Worm (Caenorhabditis elegans) whole organism, young adult: ENCODE results near the gene C29F9.9.

Experiments used
- B0019.2 ChIP-seq: fragments of 200-800 bp; sonication (Bioruptor generic); conservative IDR thresholded peaks from 2 replicates; pipeline ENCODE4 v1.3.6; 2022; ENCODE audit warnings: missing genetic modification reagents, missing genetic modification characterization, missing compliant biosample characterization
- B0035.1 ChIP-seq: sonication (generic microtip); optimal IDR thresholded peaks from 2 replicates; lab custom pipeline; 2016; ENCODE audit warnings: missing genetic modification characterization, mild to moderate bottlenecking, missing compliant biosample characterization, missing genotype, missing genetic modification reagents
- B0336.3 ChIP-seq: fragments of 200-800 bp; sonication (Bioruptor generic); IDR thresholded peaks from 2 replicates; pipeline ENCODE4 v1.3.6; 2022; ENCODE audit warnings: missing genetic modification characterization, missing compliant biosample characterization
- C17E4.6 ChIP-seq: fragments of 200-800 bp; sonication (Bioruptor generic); IDR thresholded peaks from 2 replicates; pipeline ENCODE4 v1.3.6; 2022; ENCODE audit warnings: missing genetic modification reagents, missing genetic modification characterization, missing compliant biosample characterization
- F23B12.7 ChIP-seq: sonication (generic microtip); optimal IDR thresholded peaks from 2 replicates; lab custom pipeline; 2017; ENCODE audit warnings: missing genetic modification characterization, mild to moderate bottlenecking, missing compliant biosample characterization, antibody characterized with exemption, moderate library complexity; ENCODE audit not compliant: insufficient read depth
- F37B4.10 ChIP-seq: fragments of 200-800 bp; sonication (Bioruptor generic); IDR thresholded peaks from 2 replicates; pipeline ENCODE4 v1.3.6; 2022; ENCODE audit warnings: missing genetic modification characterization, missing compliant biosample characterization
- F49E8.2 ChIP-seq: sonication (generic microtip); optimal IDR thresholded peaks from 3 replicates; lab custom pipeline; 2017; ENCODE audit warnings: missing genetic modification characterization, mild to moderate bottlenecking, missing compliant biosample characterization, antibody characterized with exemption, moderate library complexity; ENCODE audit not compliant: insufficient read depth
- F52B5.7 ChIP-seq: sonication (generic microtip); optimal IDR thresholded peaks from 2 replicates; lab custom pipeline; 2016; ENCODE audit warnings: mild to moderate bottlenecking, missing genetic modification characterization, missing compliant biosample characterization
- F57A8.1 ChIP-seq: fragments of 200-800 bp; sonication (Bioruptor generic); optimal IDR thresholded peaks from 2 replicates; lab custom pipeline; 2018; ENCODE audit warnings: mild to moderate bottlenecking, missing genetic modification characterization, moderate library complexity, missing compliant biosample characterization
- K11D2.4 ChIP-seq: fragments of 200-800 bp; sonication (Bioruptor generic); IDR thresholded peaks from 2 replicates; pipeline ENCODE4 v1.3.6; 2022; ENCODE audit warnings: missing genetic modification reagents, missing genetic modification characterization, missing compliant biosample characterization
- Y53G8AR.9 ChIP-seq: fragments of 200-800 bp; sonication (Bioruptor generic); conservative IDR thresholded peaks from 2 replicates; pipeline ENCODE4 v1.3.6; 2022; ENCODE audit warnings: missing genetic modification reagents, missing genetic modification characterization, missing compliant biosample characterization
- Y79H2A.3 ChIP-seq: fragments of 200-800 bp; sonication (Bioruptor generic); conservative IDR thresholded peaks from 2 replicates; pipeline ENCODE4 v1.3.6; 2022; ENCODE audit warnings: missing genetic modification reagents, missing genetic modification characterization, missing compliant biosample characterization
- aptf-2 ChIP-seq: fragments of 200-800 bp; sonication (Bioruptor generic); conservative IDR thresholded peaks from 2 replicates; pipeline ENCODE4 v1.3.6; 2022; ENCODE audit warnings: missing genetic modification reagents, missing genetic modification characterization, missing compliant biosample characterization
- attf-3 ChIP-seq: fragments of 200-800 bp; sonication (Bioruptor generic); conservative IDR thresholded peaks from 2 replicates; pipeline ENCODE4 v1.3.6; 2022; ENCODE audit warnings: missing genetic modification reagents, missing genetic modification characterization, missing compliant biosample characterization
- attf-5 ChIP-seq: fragments of 200-800 bp; sonication (Bioruptor generic); optimal IDR thresholded peaks from 2 replicates; lab custom pipeline; 2018; ENCODE audit warnings: mild to moderate bottlenecking, missing genetic modification characterization, missing compliant biosample characterization
- bed-1 ChIP-seq: fragments of 200-800 bp; sonication (Bioruptor generic); IDR thresholded peaks from 2 replicates; pipeline ENCODE4 v1.3.6; 2022; ENCODE audit warnings: missing genetic modification reagents, missing genetic modification characterization, missing compliant biosample characterization
- bed-2 ChIP-seq: fragments of 200-800 bp; sonication (Bioruptor generic); IDR thresholded peaks from 2 replicates; pipeline ENCODE4 v1.3.6; 2022; ENCODE audit warnings: missing genetic modification reagents, missing genetic modification characterization, missing compliant biosample characterization
- ceh-27 ChIP-seq: fragments of 200-800 bp; sonication (Bioruptor generic); optimal IDR thresholded peaks from 2 replicates; lab custom pipeline; 2018; ENCODE audit warnings: mild to moderate bottlenecking, missing genetic modification characterization, moderate library complexity, missing compliant biosample characterization
- ceh-58 ChIP-seq: fragments of 200-800 bp; sonication (Bioruptor generic); IDR thresholded peaks from 2 replicates; pipeline ENCODE4 v1.3.6; 2022; ENCODE audit warnings: missing genetic modification characterization, missing compliant biosample characterization
- ceh-79 ChIP-seq: sonication (generic microtip); optimal IDR thresholded peaks from 2 replicates; lab custom pipeline; 2017; ENCODE audit warnings: mild to moderate bottlenecking, missing genetic modification characterization, missing compliant biosample characterization
- ceh-91 ChIP-seq: fragments of 200-800 bp; sonication (Bioruptor generic); IDR thresholded peaks from 2 replicates; pipeline ENCODE4 v1.3.6; 2022; ENCODE audit warnings: missing genetic modification reagents, missing genetic modification characterization, missing compliant biosample characterization
- die-1 ChIP-seq: sonication (generic microtip); optimal IDR thresholded peaks from 2 replicates; lab custom pipeline; 2016; ENCODE audit warnings: missing genotype, mild to moderate bottlenecking, missing genetic modification characterization, missing compliant biosample characterization
- dpl-1 ChIP-seq: fragments of 150-350 bp; optimal IDR thresholded peaks from 2 replicates; lab custom pipeline; 2014; ENCODE audit warnings: missing biosample characterization, missing genetic modification reagents, missing genetic modification characterization
- efl-1 ChIP-seq: fragments of 150-350 bp; optimal IDR thresholded peaks from 2 replicates; lab custom pipeline; 2014; ENCODE audit warnings: missing biosample characterization, missing genetic modification reagents, missing genetic modification characterization
- egl-44 ChIP-seq: fragments of 200-800 bp; sonication (Bioruptor generic); IDR thresholded peaks from 2 replicates; pipeline ENCODE4 v1.3.6; 2022; ENCODE audit warnings: missing genetic modification reagents, missing genetic modification characterization, missing compliant biosample characterization
- gei-17 ChIP-seq: fragments of 200-800 bp; sonication (Bioruptor generic); optimal IDR thresholded peaks from 2 replicates; lab custom pipeline; 2018; ENCODE audit warnings: mild to moderate bottlenecking, missing genetic modification characterization, missing compliant biosample characterization
- hmg-1.2 ChIP-seq: fragments of 200-800 bp; sonication (Bioruptor generic); IDR thresholded peaks from 2 replicates; pipeline ENCODE4 v1.3.6; 2022; ENCODE audit warnings: missing genetic modification reagents, missing genetic modification characterization, missing compliant biosample characterization
- lin-26 ChIP-seq: fragments of 200-800 bp; sonication (Bioruptor generic); IDR thresholded peaks from 2 replicates; pipeline ENCODE4 v1.3.6; 2022; ENCODE audit warnings: missing genetic modification reagents, missing genetic modification characterization, missing compliant biosample characterization
- lin-35 ChIP-seq, 3 experiments: fragments of 150-350 bp in 2 of 3; sonication (generic microtip) in 1 of 3; optimal IDR thresholded peaks; 2 replicates each; lab custom pipeline; 2014 to 2018; ENCODE audit warnings: missing biosample characterization in 3 of 3, missing genetic modification characterization in 3 of 3, missing genetic modification reagents in 3 of 3
- lsl-1 ChIP-seq: fragments of 200-800 bp; sonication (Bioruptor generic); optimal IDR thresholded peaks from 2 replicates; lab custom pipeline; 2018; ENCODE audit warnings: mild to moderate bottlenecking, missing genetic modification characterization, moderate library complexity, missing compliant biosample characterization
- madf-10 ChIP-seq: sonication (generic microtip); optimal IDR thresholded peaks from 2 replicates; lab custom pipeline; 2016; ENCODE audit warnings: mild to moderate bottlenecking, missing genetic modification characterization, missing compliant biosample characterization
- madf-6 ChIP-seq: fragments of 200-800 bp; sonication (Bioruptor generic); IDR thresholded peaks from 2 replicates; pipeline ENCODE4 v1.3.6; 2022; ENCODE audit warnings: missing genetic modification reagents, missing genetic modification characterization, missing compliant biosample characterization
- madf-8 ChIP-seq: fragments of 200-800 bp; sonication (Bioruptor generic); conservative IDR thresholded peaks from 2 replicates; pipeline ENCODE4 v1.3.6; 2022; ENCODE audit warnings: missing genetic modification reagents, missing genetic modification characterization, missing compliant biosample characterization
- mxl-1 ChIP-seq: sonication (generic microtip); optimal IDR thresholded peaks from 2 replicates; lab custom pipeline; 2016; ENCODE audit warnings: missing genetic modification characterization, missing compliant biosample characterization
- nfyb-1 ChIP-seq: fragments of 200-800 bp; sonication (Bioruptor generic); IDR thresholded peaks from 2 replicates; pipeline ENCODE4 v1.3.6; 2022; ENCODE audit warnings: missing genetic modification reagents, missing genetic modification characterization, missing compliant biosample characterization
- nhr-27 ChIP-seq: fragments of 200-800 bp; sonication (Bioruptor generic); optimal IDR thresholded peaks from 2 replicates; lab custom pipeline; 2018; ENCODE audit warnings: mild to moderate bottlenecking, missing genetic modification characterization, moderate library complexity, missing compliant biosample characterization
- pbrm-1 ChIP-seq: fragments of 200-800 bp; sonication (Bioruptor generic); IDR thresholded peaks from 2 replicates; pipeline ENCODE4 v1.3.6; 2022; ENCODE audit warnings: missing genetic modification reagents, missing genetic modification characterization, missing compliant biosample characterization
- pha-4 ChIP-seq: fragments of 150-350 bp; sonication (generic microtip); optimal IDR thresholded peaks from 2 replicates; lab custom pipeline; 2014; ENCODE audit warnings: missing biosample characterization, missing genetic modification reagents, missing genetic modification characterization
- rcor-1 ChIP-seq: fragments of 200-800 bp; sonication (Bioruptor generic); IDR thresholded peaks from 2 replicates; pipeline ENCODE4 v1.3.6; 2022; ENCODE audit warnings: missing genetic modification reagents, missing genetic modification characterization, missing compliant biosample characterization
- repo-1 ChIP-seq: sonication (generic microtip); optimal IDR thresholded peaks from 2 replicates; lab custom pipeline; 2017; ENCODE audit warnings: mild to moderate bottlenecking, missing genetic modification characterization, missing compliant biosample characterization
- rpc-1 ChIP-seq, 2 experiments: fragments of 150-350 bp in 1 of 2; sonication (generic microtip) in 1 of 2; optimal IDR thresholded peaks; 2 replicates each; lab custom pipeline; 2014 to 2018; ENCODE audit warnings: missing biosample characterization in 1 of 2, missing genetic modification characterization in 1 of 2, missing genetic modification reagents in 1 of 2, missing genotype in 1 of 2
- sdz-38 ChIP-seq: sonication (generic microtip); optimal IDR thresholded peaks from 2 replicates; lab custom pipeline; 2016; ENCODE audit warnings: missing genotype, missing genetic modification characterization, missing compliant biosample characterization
- zfh-2 ChIP-seq: fragments of 200-800 bp; sonication (Bioruptor generic); conservative IDR thresholded peaks from 2 replicates; pipeline ENCODE4 v1.3.6; 2022; ENCODE audit warnings: missing genetic modification reagents, missing genetic modification characterization, missing compliant biosample characterization
- zim-3 ChIP-seq: sonication (generic microtip); optimal IDR thresholded peaks from 2 replicates; lab custom pipeline; 2017; ENCODE audit warnings: mild to moderate bottlenecking, missing genetic modification characterization, moderate library complexity, missing compliant biosample characterization
- ztf-18 ChIP-seq: sonication (generic microtip); optimal IDR thresholded peaks from 2 replicates; lab custom pipeline; 2016; ENCODE audit warnings: missing genotype, mild to moderate bottlenecking, missing genetic modification characterization, missing compliant biosample characterization
- ztf-26 ChIP-seq: sonication (generic microtip); optimal IDR thresholded peaks from 2 replicates; lab custom pipeline; 2017; ENCODE audit warnings: missing genetic modification characterization, missing compliant biosample characterization
- ztf-28 ChIP-seq: fragments of 200-800 bp; sonication (Bioruptor generic); IDR thresholded peaks from 2 replicates; pipeline ENCODE4 v1.3.6; 2022; ENCODE audit warnings: missing genetic modification reagents, missing genetic modification characterization, missing compliant biosample characterization
- ztf-6 ChIP-seq: fragments of 200-800 bp; sonication (Bioruptor generic); IDR thresholded peaks from 2 replicates; pipeline ENCODE4 v1.3.6; 2022; ENCODE audit warnings: missing genetic modification reagents, missing genetic modification characterization, missing compliant biosample characterization

Gene C29F9.9

ce11 chrIII:63584-64316 is 35.0 kb downstream of the C29F9.9 start:
- no peak for TF ChIP-seq ztf-6 (GFP tag; lab: Robert Waterston, UW)
- 0 out of 2 replicates have a peak, but pooled peaks have one; percentile 18 for TF ChIP-seq Y79H2A.3
- TF ChIP-seq B0336.3 (GFP tag; lab: Robert Waterston, UW), result no peak
- TF ChIP-seq efl-1 (GFP tag; lab: Kevin White, UChicago), result no peak
- no peak for TF ChIP-seq zim-3 (tag; lab: Kevin White, UChicago)
- TF ChIP-seq attf-3 (GFP tag; lab: Robert Waterston, UW), result no peak
- no peak for TF ChIP-seq egl-44 (GFP tag; lab: Robert Waterston, UW)
- TF ChIP-seq pbrm-1 (GFP tag; lab: Robert Waterston, UW), result no peak
- TF ChIP-seq ceh-58, result no peak
- TF ChIP-seq F57A8.1 (GFP tag; lab: Kevin White, UChicago), result no peak
- TF ChIP-seq pha-4 (tag; lab: Kevin White, UChicago), result no peak
- TF ChIP-seq ztf-18 (tag; lab: Kevin White, UChicago), result no peak
- no peak for TF ChIP-seq gei-17 (GFP tag; lab: Kevin White, UChicago)
- no peak for TF ChIP-seq rcor-1 (GFP tag; lab: Robert Waterston, UW)
- TF ChIP-seq hmg-1.2 (GFP tag; lab: Robert Waterston, UW), result peak; percentile 29; the same call in 1 of the 2 replicates
- no peak for TF ChIP-seq dpl-1 (GFP tag; lab: Kevin White, UChicago)
- TF ChIP-seq ceh-91, result no peak
- TF ChIP-seq K11D2.4 (GFP tag; lab: Robert Waterston, UW), result peak; percentile 60
- peak; percentile 42 for TF ChIP-seq attf-5 (GFP tag; lab: Kevin White, UChicago)
- TF ChIP-seq ztf-28, result no peak
- no peak for TF ChIP-seq nhr-27 (tag; lab: Kevin White, UChicago)
- no peak for TF ChIP-seq F37B4.10 (GFP tag; lab: Robert Waterston, UW)
- TF ChIP-seq lsl-1 (GFP tag; lab: Kevin White, UChicago), result no peak
- no peak for TF ChIP-seq bed-1 (GFP tag; lab: Robert Waterston, UW)
- TF ChIP-seq ceh-79, result peak; percentile 71
- no peak for TF ChIP-seq F52B5.7 (tag; lab: Kevin White, UChicago)
- no peak for TF ChIP-seq B0035.1 (tag; lab: Kevin White, UChicago)
- TF ChIP-seq zfh-2, result peak; percentile 85
- no peak for TF ChIP-seq bed-2 (GFP tag; lab: Robert Waterston, UW)
- TF ChIP-seq F23B12.7 (tag; lab: Kevin White, UChicago), result no peak
- TF ChIP-seq Y53G8AR.9, result peak; percentile 60
- no peak for TF ChIP-seq rpc-1 (optimal IDR thresholded peaks at IDR 0.05; lab: Kevin White, UChicago)
- TF ChIP-seq rpc-1 (tag; optimal IDR thresholded peaks at IDR 0.05; lab: Kevin White, UChicago), result no peak
- no peak for TF ChIP-seq ceh-27
- no peak for TF ChIP-seq B0019.2
- no peak for TF ChIP-seq madf-10 (tag; lab: Kevin White, UChicago)
- TF ChIP-seq nfyb-1, result no peak; the same call in 1 of the 2 replicates
- TF ChIP-seq lin-26, result peak; percentile 1
- TF ChIP-seq mxl-1, result no peak
- TF ChIP-seq aptf-2 (GFP tag; lab: Robert Waterston, UW), result no peak
- TF ChIP-seq lin-35 (GFP tag; optimal IDR thresholded peaks at IDR 0.05; lab: Kevin White, UChicago), result no peak
- no peak for TF ChIP-seq madf-8 (GFP tag; lab: Robert Waterston, UW)
- no peak for TF ChIP-seq die-1 (tag; lab: Kevin White, UChicago)
- no peak for TF ChIP-seq F49E8.2 (tag; lab: Kevin White, UChicago)
- peak; percentile 58; the same call in 1 of the 2 replicates for TF ChIP-seq C17E4.6 (GFP tag; lab: Robert Waterston, UW)
- TF ChIP-seq sdz-38, result no peak
- TF ChIP-seq madf-6, result peak; percentile 20; the same call in 1 of the 2 replicates
- no peak for TF ChIP-seq ztf-26
- no peak for TF ChIP-seq repo-1 (tag; lab: Kevin White, UChicago)
